Worm (Caenorhabditis elegans) whole organism, midembryonic: ENCODE data around the gene sgk-1.
A peak's percentile ranks its signal among the peaks of the same experiment; 100 is the strongest.
"Not testable (repeated sequence)": the region's sequence is repeated elsewhere in the genome, so short reads cannot be mapped to it uniquely, and the experiment has no call there.

Source experiments
- flt-1 ChIP-seq: fragments of 200-800 bp; sonication (Bioruptor generic); IDR thresholded peaks from 2 replicates; pipeline ENCODE4 v1.3.6; 2022; ENCODE audit warnings: missing genetic modification characterization, missing compliant biosample characterization
- med-1 ChIP-seq: sonication (generic microtip); optimal IDR thresholded peaks from 2 replicates; lab custom pipeline; 2017; ENCODE audit warnings: missing genetic modification characterization, mild to moderate bottlenecking, missing compliant biosample characterization, antibody characterized with exemption, missing genetic modification reagents; ENCODE audit not compliant: insufficient read depth
- tab-1 ChIP-seq: fragments of 200-800 bp; sonication (Bioruptor generic); IDR thresholded peaks from 2 replicates; pipeline ENCODE4 v1.3.6; 2022; ENCODE audit warnings: missing genetic modification characterization, missing compliant biosample characterization
- ztf-23 ChIP-seq: fragments of 200-800 bp; sonication (Bioruptor generic); IDR thresholded peaks from 2 replicates; pipeline ENCODE4 v1.3.6; 2022; ENCODE audit warnings: missing genetic modification reagents, missing genetic modification characterization, missing compliant biosample characterization
- ztf-29 ChIP-seq: fragments of 200-800 bp; sonication (Bioruptor generic); IDR thresholded peaks from 2 replicates; pipeline ENCODE4 v1.3.6; 2022; ENCODE audit warnings: missing genetic modification reagents, missing genetic modification characterization, missing compliant biosample characterization

ce11 chrX:16299217-16299616 is 37.3 kb upstream of the sgk-1 start:
- not testable (repeated sequence) for TF ChIP-seq tab-1; med-1 (GFP tag; lab: Kevin White, UChicago); ztf-23 (GFP tag; lab: Robert Waterston, UW); ztf-29 (GFP tag; lab: Robert Waterston, UW)
- peak; percentile 38; the same call in 1 of the 2 replicates for TF ChIP-seq flt-1 (GFP tag; lab: Robert Waterston, UW)
